Worm (Caenorhabditis elegans) whole organism, late embryonic: ENCODE results near the gene T10D4.11.

Experiments
- C08G9.2 ChIP-seq: sonication (generic microtip); optimal IDR thresholded peaks from 2 replicates; lab custom pipeline; 2016; ENCODE audit warnings: mild to moderate bottlenecking, missing genetic modification characterization, moderate library complexity, missing compliant biosample characterization
- F13H6.1 ChIP-seq: sonication (generic microtip); optimal IDR thresholded peaks from 2 replicates; lab custom pipeline; 2016; ENCODE audit warnings: missing genetic modification characterization, missing compliant biosample characterization
- K09A11.1 ChIP-seq: sonication (generic microtip); optimal IDR thresholded peaks from 2 replicates; lab custom pipeline; 2017; ENCODE audit warnings: antibody characterized with exemption, mild to moderate bottlenecking, missing genetic modification characterization, missing compliant biosample characterization; ENCODE audit not compliant: insufficient read depth
- ahr-1 ChIP-seq: sonication (generic microtip); optimal IDR thresholded peaks from 2 replicates; lab custom pipeline; 2016; ENCODE audit warnings: missing genetic modification characterization, missing compliant biosample characterization
- ama-1 ChIP-seq: fragments of 150-350 bp; optimal IDR thresholded peaks from 2 replicates; lab custom pipeline; 2014
- ceh-14 ChIP-seq: sonication (generic microtip); optimal IDR thresholded peaks from 2 replicates; lab custom pipeline; 2016; ENCODE audit warnings: missing genotype, missing genetic modification characterization, missing compliant biosample characterization
- ceh-18 ChIP-seq: sonication (generic microtip); optimal IDR thresholded peaks from 2 replicates; lab custom pipeline; 2016; ENCODE audit warnings: missing genetic modification characterization, missing compliant biosample characterization
- ceh-24 ChIP-seq: sonication (generic microtip); optimal IDR thresholded peaks from 2 replicates; lab custom pipeline; 2016; ENCODE audit warnings: mild to moderate bottlenecking, missing genetic modification characterization, missing compliant biosample characterization
- ceh-30 ChIP-seq: fragments of 150-350 bp; optimal IDR thresholded peaks from 2 replicates; lab custom pipeline; 2014; ENCODE audit warnings: missing biosample characterization, missing genetic modification characterization
- ceh-31 ChIP-seq: sonication (generic microtip); optimal IDR thresholded peaks from 2 replicates; lab custom pipeline; 2016; ENCODE audit warnings: missing genetic modification characterization, missing compliant biosample characterization
- ceh-34 ChIP-seq: sonication (generic microtip); optimal IDR thresholded peaks from 2 replicates; lab custom pipeline; 2016; ENCODE audit warnings: mild to moderate bottlenecking, missing genetic modification characterization, missing compliant biosample characterization
- ceh-48 ChIP-seq: sonication (generic microtip); optimal IDR thresholded peaks from 2 replicates; lab custom pipeline; 2016; ENCODE audit warnings: missing genetic modification characterization, inconsistent platforms, missing compliant biosample characterization
- ceh-9 ChIP-seq: sonication (generic microtip); optimal IDR thresholded peaks from 2 replicates; lab custom pipeline; 2016; ENCODE audit warnings: mild to moderate bottlenecking, missing genetic modification characterization, inconsistent platforms, missing compliant biosample characterization
- che-1 ChIP-seq: sonication (generic microtip); optimal IDR thresholded peaks from 2 replicates; lab custom pipeline; 2016; ENCODE audit warnings: mild to moderate bottlenecking, missing genetic modification characterization, missing compliant biosample characterization
- dve-1 ChIP-seq: sonication (generic microtip); optimal IDR thresholded peaks from 2 replicates; lab custom pipeline; 2017; ENCODE audit warnings: antibody characterized with exemption, mild to moderate bottlenecking, missing genetic modification characterization, missing compliant biosample characterization
- elt-4 ChIP-seq: sonication (generic microtip); optimal IDR thresholded peaks from 2 replicates; lab custom pipeline; 2016; ENCODE audit warnings: missing genetic modification characterization, missing compliant biosample characterization
- ets-4 ChIP-seq: sonication (generic microtip); optimal IDR thresholded peaks from 2 replicates; lab custom pipeline; 2016; ENCODE audit warnings: missing genetic modification characterization, missing compliant biosample characterization
- eyg-1 ChIP-seq: sonication (generic microtip); optimal IDR thresholded peaks from 2 replicates; lab custom pipeline; 2016; ENCODE audit warnings: missing genotype, missing genetic modification characterization, missing compliant biosample characterization
- fax-1 ChIP-seq: sonication (generic microtip); optimal IDR thresholded peaks from 2 replicates; lab custom pipeline; 2016; ENCODE audit warnings: missing genotype, missing genetic modification characterization, missing compliant biosample characterization
- fkh-6 ChIP-seq: sonication (generic microtip); optimal IDR thresholded peaks from 2 replicates; lab custom pipeline; 2016; ENCODE audit warnings: missing genetic modification characterization, missing compliant biosample characterization
- gmeb-2 ChIP-seq: sonication (generic microtip); optimal IDR thresholded peaks from 2 replicates; lab custom pipeline; 2016; ENCODE audit warnings: missing genetic modification characterization, inconsistent platforms, missing compliant biosample characterization
- hlh-15 ChIP-seq: sonication (generic microtip); optimal IDR thresholded peaks from 2 replicates; lab custom pipeline; 2016; ENCODE audit warnings: missing genetic modification characterization, missing compliant biosample characterization
- hlh-30 ChIP-seq: sonication (generic microtip); optimal IDR thresholded peaks from 2 replicates; lab custom pipeline; 2017; ENCODE audit warnings: antibody characterized with exemption, missing genetic modification characterization, missing compliant biosample characterization; ENCODE audit not compliant: insufficient read depth
- hlh-6 ChIP-seq: sonication (generic microtip); optimal IDR thresholded peaks from 2 replicates; lab custom pipeline; 2016; ENCODE audit warnings: missing genotype, missing genetic modification characterization, missing compliant biosample characterization
- hlh-8 ChIP-seq: sonication (generic microtip); optimal IDR thresholded peaks from 2 replicates; lab custom pipeline; 2016; ENCODE audit warnings: missing genotype, missing genetic modification characterization, missing compliant biosample characterization
- lim-6 ChIP-seq: sonication (generic microtip); optimal IDR thresholded peaks from 2 replicates; lab custom pipeline; 2016; ENCODE audit warnings: missing genetic modification characterization, missing compliant biosample characterization
- mec-3 ChIP-seq: sonication (generic microtip); optimal IDR thresholded peaks from 2 replicates; lab custom pipeline; 2016; ENCODE audit warnings: borderline replicate concordance, missing genetic modification characterization, missing compliant biosample characterization
- nfya-1 ChIP-seq: sonication (generic microtip); optimal IDR thresholded peaks from 2 replicates; lab custom pipeline; 2017; ENCODE audit warnings: missing genetic modification characterization, mild to moderate bottlenecking, missing compliant biosample characterization, antibody characterized with exemption, moderate library complexity
- nhr-11 ChIP-seq: fragments of 150-350 bp; optimal IDR thresholded peaks from 2 replicates; lab custom pipeline; 2014; ENCODE audit warnings: missing biosample characterization, missing genetic modification characterization
- nhr-232 ChIP-seq: sonication (generic microtip); optimal IDR thresholded peaks from 2 replicates; lab custom pipeline; 2016; ENCODE audit warnings: missing genetic modification characterization, missing compliant biosample characterization
- npax-4 ChIP-seq: sonication (generic microtip); optimal IDR thresholded peaks from 2 replicates; lab custom pipeline; 2016; ENCODE audit warnings: missing genetic modification characterization, missing compliant biosample characterization
- odd-2 ChIP-seq: sonication (generic microtip); optimal IDR thresholded peaks from 2 replicates; lab custom pipeline; 2017; ENCODE audit warnings: antibody characterized with exemption, mild to moderate bottlenecking, missing genetic modification characterization, missing compliant biosample characterization
- pat-9 ChIP-seq: fragments of 200-800 bp; sonication (Bioruptor generic); optimal IDR thresholded peaks from 2 replicates; lab custom pipeline; 2018; ENCODE audit warnings: mild to moderate bottlenecking, missing genetic modification characterization, moderate library complexity, missing compliant biosample characterization
- pros-1 ChIP-seq: fragments of 150-350 bp; optimal IDR thresholded peaks from 2 replicates; lab custom pipeline; 2014; ENCODE audit warnings: missing biosample characterization, missing genetic modification reagents, missing genetic modification characterization
- sdc-2 ChIP-seq: sonication (generic microtip); optimal IDR thresholded peaks from 2 replicates; lab custom pipeline; 2016; ENCODE audit warnings: missing genotype, missing genetic modification characterization, missing compliant biosample characterization
- sox-4 ChIP-seq: sonication (generic microtip); optimal IDR thresholded peaks from 2 replicates; lab custom pipeline; 2017; ENCODE audit warnings: mild to moderate bottlenecking, missing genetic modification characterization, inconsistent platforms, missing compliant biosample characterization
- syd-9 ChIP-seq: sonication (generic microtip); optimal IDR thresholded peaks from 2 replicates; lab custom pipeline; 2016; ENCODE audit warnings: mild to moderate bottlenecking, missing genetic modification characterization, moderate library complexity, missing compliant biosample characterization
- tbx-7 ChIP-seq: sonication (generic microtip); optimal IDR thresholded peaks from 2 replicates; lab custom pipeline; 2016; ENCODE audit warnings: missing genotype, missing genetic modification characterization, missing compliant biosample characterization
- ttx-3 ChIP-seq: sonication (generic microtip); optimal IDR thresholded peaks from 2 replicates; lab custom pipeline; 2016; ENCODE audit warnings: missing genetic modification reagents, missing genetic modification characterization, missing compliant biosample characterization
- unc-42 ChIP-seq: sonication (generic microtip); optimal IDR thresholded peaks from 2 replicates; lab custom pipeline; 2016; ENCODE audit warnings: missing genotype, missing genetic modification characterization, missing compliant biosample characterization
- unc-55 ChIP-seq: sonication (generic microtip); optimal IDR thresholded peaks from 2 replicates; lab custom pipeline; 2017; ENCODE audit warnings: missing biosample characterization, missing genetic modification reagents, missing genetic modification characterization
- unc-86 ChIP-seq: sonication (generic microtip); optimal IDR thresholded peaks from 2 replicates; lab custom pipeline; 2016; ENCODE audit warnings: missing genetic modification characterization, missing compliant biosample characterization
- zip-5 ChIP-seq: sonication (generic microtip); optimal IDR thresholded peaks from 2 replicates; lab custom pipeline; 2016; ENCODE audit warnings: missing genetic modification characterization, missing compliant biosample characterization
- ztf-16 ChIP-seq: sonication (generic microtip); optimal IDR thresholded peaks from 2 replicates; lab custom pipeline; 2017; ENCODE audit warnings: missing genetic modification characterization, missing compliant biosample characterization

Gene T10D4.11

DNA sequence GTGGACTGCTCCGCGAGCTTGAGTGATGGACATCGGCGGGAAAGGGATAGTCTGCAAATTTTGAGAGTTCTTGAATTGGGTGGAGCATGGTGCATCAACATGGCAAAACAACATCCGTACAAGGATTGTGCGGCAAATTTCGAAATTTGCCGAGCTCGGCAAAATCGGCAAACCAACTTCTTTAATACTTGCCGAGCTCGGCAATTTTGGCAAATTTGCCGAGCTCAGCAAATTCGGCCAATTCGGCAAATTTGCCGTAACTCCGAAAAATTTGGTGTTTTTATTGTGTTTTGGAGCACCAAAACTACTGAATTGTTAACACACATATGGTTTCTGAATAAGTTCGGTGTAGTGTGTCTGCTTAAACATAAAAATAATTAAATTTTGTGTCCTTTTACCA, 20.7 kb upstream of the T10D4.11 start, which contains the start of gene fbxc-55:
fbxc-55 (minus strand) TSS at position 101 of the 400 bp plus-strand sequence.
- TF ChIP-seq fkh-6 (tag; lab: Kevin White, UChicago) (no peak), ceh-14 (tag; lab: Kevin White, UChicago) (no peak), syd-9 (tag; lab: Kevin White, UChicago) (no peak), npax-4 (tag; lab: Kevin White, UChicago) (no peak), unc-86 (tag; lab: Kevin White, UChicago) (no peak), tbx-7 (no peak)

DNA sequence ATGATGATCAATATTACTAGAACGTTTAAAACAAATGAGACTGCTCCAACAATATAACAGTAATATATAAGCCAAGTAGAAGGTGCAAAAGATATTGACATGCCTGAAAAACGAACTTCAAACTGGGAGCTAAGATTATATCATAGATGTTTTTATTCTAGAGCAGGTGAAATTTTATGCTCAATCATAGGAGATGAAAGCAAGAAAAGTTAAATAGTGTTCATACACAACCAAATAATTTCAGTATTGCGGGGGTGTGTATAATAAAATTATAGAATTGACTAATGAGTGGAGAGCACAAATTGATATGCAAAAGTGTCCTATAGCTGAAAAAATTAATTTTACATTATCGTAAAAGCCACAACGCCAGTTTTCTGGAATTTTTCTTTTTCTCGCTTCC, 9.6 kb upstream of the T10D4.11 start, which contains the start of gene sri-34:
sri-34 (minus strand) TSS at position 101 of the 400 bp plus-strand sequence.
- TF ChIP-seq ceh-14 (tag; lab: Kevin White, UChicago), result no peak
- TF ChIP-seq hlh-15, result no peak
- TF ChIP-seq K09A11.1 (tag; lab: Kevin White, UChicago), result no peak
- no peak for TF ChIP-seq che-1 (tag; lab: Kevin White, UChicago)
- TF ChIP-seq eyg-1 (tag; lab: Kevin White, UChicago), result no peak
- TF ChIP-seq ttx-3, result no peak
- no peak for TF ChIP-seq ceh-18 (tag; lab: Kevin White, UChicago)
- TF ChIP-seq dve-1, result no peak
- no peak for TF ChIP-seq pat-9 (tag; lab: Kevin White, UChicago)
- no peak for TF ChIP-seq hlh-6 (tag; lab: Kevin White, UChicago)
- TF ChIP-seq ceh-9 (tag; lab: Kevin White, UChicago), result no peak
- no peak for TF ChIP-seq fax-1
- TF ChIP-seq unc-55, result no peak
- no peak for TF ChIP-seq ceh-24 (tag; lab: Kevin White, UChicago)

DNA sequence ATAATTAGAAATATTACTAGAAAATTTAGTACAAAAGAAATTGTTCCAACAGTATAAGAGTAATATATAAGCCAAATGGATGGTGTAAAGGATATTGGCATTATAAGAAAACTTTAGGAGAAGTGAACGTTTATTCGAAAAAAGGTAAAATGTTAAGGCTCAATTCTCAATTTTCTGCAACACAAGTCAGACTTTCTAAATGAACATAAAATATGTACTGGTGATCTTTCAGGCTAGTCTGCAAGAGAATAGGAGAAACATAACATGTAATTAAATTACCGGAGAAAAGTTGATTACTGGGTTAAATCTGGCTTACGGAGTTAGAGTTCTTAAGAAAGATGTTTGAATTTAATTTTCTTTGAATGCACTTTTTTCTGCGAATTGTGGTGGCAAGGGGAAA, 7.3 kb upstream of the T10D4.11 start, which contains the start of gene sri-33:
sri-33 (minus strand) TSS at position 101 of the 400 bp plus-strand sequence.
- no peak for TF ChIP-seq syd-9 (tag; lab: Kevin White, UChicago)
- no peak for TF ChIP-seq nhr-11 (tag; lab: Kevin White, UChicago)
- TF ChIP-seq pros-1, result no peak
- TF ChIP-seq sdc-2 (tag; lab: Kevin White, UChicago), result no peak
- TF ChIP-seq unc-86 (tag; lab: Kevin White, UChicago), result no peak
- TF ChIP-seq ceh-31 (tag; lab: Kevin White, UChicago), result no peak
- no peak for TF ChIP-seq ama-1
- TF ChIP-seq lim-6, result no peak
- TF ChIP-seq F13H6.1 (tag; lab: Kevin White, UChicago), result no peak
- TF ChIP-seq dve-1, result no peak
- no peak for TF ChIP-seq nfya-1
- TF ChIP-seq ahr-1 (tag; lab: Kevin White, UChicago), result no peak
- TF ChIP-seq ets-4, result no peak
- no peak for TF ChIP-seq C08G9.2
- TF ChIP-seq sox-4 (tag; lab: Kevin White, UChicago), result no peak
- no peak for TF ChIP-seq nhr-232 (tag; lab: Kevin White, UChicago)
- TF ChIP-seq odd-2 (tag; lab: Kevin White, UChicago), result no peak
- TF ChIP-seq ceh-24 (tag; lab: Kevin White, UChicago), result no peak
- TF ChIP-seq gmeb-2 (tag; lab: Kevin White, UChicago), result no peak
- TF ChIP-seq hlh-6 (tag; lab: Kevin White, UChicago), result no peak

DNA sequence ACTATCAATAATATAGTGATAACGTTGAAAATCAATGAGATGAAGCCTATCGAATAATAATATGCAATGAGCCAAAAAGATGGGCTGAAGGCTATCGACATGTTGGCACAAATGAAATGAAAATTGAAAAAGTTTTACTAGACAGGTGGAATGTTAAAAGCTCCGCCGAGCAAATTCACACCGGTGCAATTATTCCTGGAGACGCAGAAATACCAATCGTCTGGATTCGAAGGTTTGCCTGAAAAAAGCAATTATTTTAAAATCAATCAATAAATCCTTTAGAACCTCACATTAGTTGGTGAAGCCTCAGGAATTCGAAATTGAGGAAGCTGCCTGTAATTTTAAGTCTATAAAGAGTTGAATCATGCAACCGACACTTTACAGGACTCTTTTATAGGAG, 5.0 kb upstream of the T10D4.11 start, which contains the start of gene sri-32:
sri-32 (minus strand) TSS at position 101 of the 400 bp plus-strand sequence.
- TF ChIP-seq ceh-30 (tag; lab: Kevin White, UChicago), result no peak
- no peak for TF ChIP-seq ceh-34 (tag; lab: Kevin White, UChicago)
- TF ChIP-seq F13H6.1 (tag; lab: Kevin White, UChicago), result no peak
- TF ChIP-seq C08G9.2, result no peak
- no peak for TF ChIP-seq ztf-16 (tag; lab: Kevin White, UChicago)
- no peak for TF ChIP-seq ceh-31 (tag; lab: Kevin White, UChicago)
- TF ChIP-seq elt-4 (tag; lab: Kevin White, UChicago), result no peak
- TF ChIP-seq ceh-48, result no peak
- no peak for TF ChIP-seq zip-5 (tag; lab: Kevin White, UChicago)
- TF ChIP-seq ets-4, result no peak
- TF ChIP-seq ceh-18 (tag; lab: Kevin White, UChicago), result no peak
- no peak for TF ChIP-seq nhr-232 (tag; lab: Kevin White, UChicago)
- no peak for TF ChIP-seq hlh-6 (tag; lab: Kevin White, UChicago)
- TF ChIP-seq hlh-30 (tag; lab: Kevin White, UChicago), result no peak
- TF ChIP-seq ttx-3, result no peak
- no peak for TF ChIP-seq unc-42 (tag; lab: Kevin White, UChicago)
- no peak for TF ChIP-seq hlh-15
- TF ChIP-seq hlh-8 (tag; lab: Kevin White, UChicago), result no peak
- no peak for TF ChIP-seq mec-3
- no peak for TF ChIP-seq eyg-1 (tag; lab: Kevin White, UChicago)
